Worm (Caenorhabditis elegans) whole organism, L2 larva: ENCODE results near the gene algn-13.

Source experiments
- F13H6.1 ChIP-seq: sonication (generic microtip); optimal IDR thresholded peaks from 2 replicates; lab custom pipeline; 2016; ENCODE audit warnings: missing genetic modification characterization, missing compliant biosample characterization
- R02D3.7 ChIP-seq: fragments of 150-350 bp; optimal IDR thresholded peaks from 2 replicates; lab custom pipeline; 2014; ENCODE audit warnings: missing biosample characterization, missing genetic modification characterization
- Y55F3AM.14 ChIP-seq: fragments of 200-800 bp; sonication (Bioruptor generic); optimal IDR thresholded peaks from 2 replicates; lab custom pipeline; 2018; ENCODE audit warnings: mild to moderate bottlenecking, missing genetic modification characterization, missing compliant biosample characterization
- ZK546.5 ChIP-seq: sonication (generic microtip); optimal IDR thresholded peaks from 2 replicates; lab custom pipeline; 2017; ENCODE audit warnings: missing biosample characterization, missing genetic modification characterization
- alr-1 ChIP-seq: fragments of 150-350 bp; optimal IDR thresholded peaks from 2 replicates; lab custom pipeline; 2014; ENCODE audit warnings: missing biosample characterization, missing genetic modification characterization
- ama-1 ChIP-seq: fragments of 150-350 bp; optimal IDR thresholded peaks from 2 replicates; lab custom pipeline; 2018; ENCODE audit warnings: inconsistent platforms
- blmp-1 ChIP-seq: sonication (generic microtip); optimal IDR thresholded peaks from 2 replicates; lab custom pipeline; 2017; ENCODE audit warnings: missing genetic modification characterization, mild to moderate bottlenecking, missing compliant biosample characterization, antibody characterized with exemption, moderate library complexity; ENCODE audit not compliant: insufficient read depth
- ceh-16 ChIP-seq: fragments of 150-350 bp; optimal IDR thresholded peaks from 2 replicates; lab custom pipeline; 2014; ENCODE audit warnings: missing biosample characterization, missing genetic modification characterization
- ceh-82 ChIP-seq: fragments of 150-350 bp; optimal IDR thresholded peaks from 2 replicates; lab custom pipeline; 2014; ENCODE audit warnings: missing biosample characterization, missing genetic modification characterization
- crh-2 ChIP-seq: sonication (generic microtip); optimal IDR thresholded peaks from 2 replicates; lab custom pipeline; 2017; ENCODE audit warnings: missing biosample characterization, missing genetic modification characterization
- dmd-4 ChIP-seq: sonication (generic microtip); optimal IDR thresholded peaks from 2 replicates; lab custom pipeline; 2017; ENCODE audit warnings: missing biosample characterization, missing genetic modification characterization
- egl-27 ChIP-seq: sonication (generic microtip); optimal IDR thresholded peaks from 3 replicates; lab custom pipeline; 2017; ENCODE audit warnings: missing biosample characterization, missing genetic modification reagents, missing genetic modification characterization
- elt-1 ChIP-seq: fragments of 150-350 bp; optimal IDR thresholded peaks from 2 replicates; lab custom pipeline; 2014; ENCODE audit warnings: missing biosample characterization, missing genetic modification characterization
- elt-3 ChIP-seq: sonication (generic microtip); optimal IDR thresholded peaks from 2 replicates; lab custom pipeline; 2017; ENCODE audit warnings: missing biosample characterization, missing genetic modification characterization
- fos-1 ChIP-seq: fragments of 150-350 bp; optimal IDR thresholded peaks from 2 replicates; lab custom pipeline; 2014; ENCODE audit warnings: missing biosample characterization, missing genetic modification characterization
- gmeb-1 ChIP-seq: fragments of 150-350 bp; optimal IDR thresholded peaks from 2 replicates; lab custom pipeline; 2014; ENCODE audit warnings: missing biosample characterization, missing genetic modification characterization
- lsy-2 ChIP-seq, 2 experiments: fragments of 150-350 bp in 1 of 2; sonication (generic microtip) in 1 of 2; optimal IDR thresholded peaks; 2 replicates each; lab custom pipeline; 2014 to 2017; ENCODE audit warnings: missing biosample characterization in 2 of 2, missing genetic modification characterization in 2 of 2
- nhr-12 ChIP-seq: fragments of 150-350 bp; optimal IDR thresholded peaks from 2 replicates; lab custom pipeline; 2014; ENCODE audit warnings: missing biosample characterization, missing genetic modification characterization
- nhr-129 ChIP-seq: fragments of 150-350 bp; optimal IDR thresholded peaks from 2 replicates; lab custom pipeline; 2014; ENCODE audit warnings: missing biosample characterization, missing genetic modification characterization
- nhr-21 ChIP-seq: fragments of 150-350 bp; optimal IDR thresholded peaks from 2 replicates; lab custom pipeline; 2014; ENCODE audit warnings: missing biosample characterization, missing genetic modification characterization
- nhr-23 ChIP-seq: fragments of 150-350 bp; optimal IDR thresholded peaks from 2 replicates; lab custom pipeline; 2014; ENCODE audit warnings: missing biosample characterization, missing genetic modification reagents, missing genetic modification characterization
- nhr-25 ChIP-seq: fragments of 150-350 bp; sonication (generic microtip); optimal IDR thresholded peaks from 3 replicates; lab custom pipeline; 2014; ENCODE audit warnings: missing biosample characterization, missing genetic modification characterization
- nhr-77 ChIP-seq: fragments of 150-350 bp; optimal IDR thresholded peaks from 2 replicates; lab custom pipeline; 2014; ENCODE audit warnings: missing biosample characterization, missing genetic modification characterization
- sem-4 ChIP-seq: fragments of 150-350 bp; optimal IDR thresholded peaks from 2 replicates; lab custom pipeline; 2014; ENCODE audit warnings: missing biosample characterization, missing genetic modification reagents, missing genetic modification characterization
- sma-3 ChIP-seq: sonication (generic microtip); optimal IDR thresholded peaks from 2 replicates; lab custom pipeline; 2016; ENCODE audit warnings: missing genetic modification reagents, missing genetic modification characterization, missing compliant biosample characterization
- sma-9 ChIP-seq, 2 experiments: fragments of 150-350 bp in 1 of 2; sonication (generic microtip) in 1 of 2; optimal IDR thresholded peaks; 2 replicates each; lab custom pipeline; 2014 to 2016; ENCODE audit warnings: missing genetic modification characterization in 2 of 2, mild to moderate bottlenecking in 1 of 2, missing biosample characterization in 1 of 2, missing compliant biosample characterization in 1 of 2, missing genetic modification reagents in 1 of 2, moderate library complexity in 1 of 2
- unc-39 ChIP-seq: fragments of 150-350 bp; optimal IDR thresholded peaks from 2 replicates; lab custom pipeline; 2014; ENCODE audit warnings: missing biosample characterization, missing genetic modification characterization
- unc-62 ChIP-seq: fragments of 150-350 bp; optimal IDR thresholded peaks from 2 replicates; lab custom pipeline; 2014; ENCODE audit warnings: missing biosample characterization, missing genetic modification reagents, missing genetic modification characterization
- ztf-1 ChIP-seq: fragments of 200-800 bp; sonication (Bioruptor generic); conservative IDR thresholded peaks from 2 replicates; pipeline ENCODE4 v1.3.6; 2022; ENCODE audit warnings: missing genetic modification characterization, missing compliant biosample characterization
- ztf-11 ChIP-seq: sonication (generic microtip); optimal IDR thresholded peaks from 2 replicates; lab custom pipeline; 2017; ENCODE audit warnings: missing biosample characterization, missing genetic modification characterization
- ztf-4 ChIP-seq: fragments of 150-350 bp; optimal IDR thresholded peaks from 2 replicates; lab custom pipeline; 2014; ENCODE audit warnings: missing biosample characterization, missing genetic modification characterization

The algn-13 gene

ce11 chrV:14002402-14002801 is 40.6 kb upstream of the algn-13 start:
- TF ChIP-seq lsy-2 (tag; optimal IDR thresholded peaks at IDR 0.05; lab: Kevin White, UChicago) (no peak), elt-3 (no peak), ztf-1 (no peak), nhr-23 (tag; lab: Kevin White, UChicago) (no peak), sem-4 (tag; lab: Kevin White, UChicago) (no peak), dmd-4 (tag; lab: Kevin White, UChicago) (no peak), alr-1 (no peak), R02D3.7 (tag; lab: Kevin White, UChicago) (no peak), blmp-1 (tag; lab: Kevin White, UChicago) (no peak), egl-27 (tag; lab: Kevin White, UChicago) (no peak), elt-1 (tag; lab: Kevin White, UChicago) (no peak), F13H6.1 (tag; lab: Kevin White, UChicago) (peak; percentile 21), nhr-129 (tag; lab: Kevin White, UChicago) (peak; percentile 25), gmeb-1 (tag; lab: Kevin White, UChicago) (no peak), unc-62 (GFP tag; lab: Kevin White, UChicago) (no peak), sma-9 (GFP tag; optimal IDR thresholded peaks at IDR 0.05; lab: Kevin White, UChicago) (peak; percentile 19), sma-9 (tag; optimal IDR thresholded peaks at IDR 0.05; lab: Kevin White, UChicago) (no peak), nhr-77 (tag; lab: Kevin White, UChicago) (no peak), ztf-11 (tag; lab: Kevin White, UChicago) (no peak), fos-1 (tag; lab: Kevin White, UChicago) (peak; percentile 28), nhr-12 (tag; lab: Kevin White, UChicago) (no peak), unc-39 (tag; lab: Kevin White, UChicago) (no peak)

- TF ChIP-seq sem-4 (tag; lab: Kevin White, UChicago) (peak; percentile 26), blmp-1 (tag; lab: Kevin White, UChicago) (no peak)
These were observed 40.2 kb upstream of the algn-13 start for ce11 chrV:14001929-14002328.

- TF ChIP-seq sma-9 (GFP tag; optimal IDR thresholded peaks at IDR 0.05; lab: Kevin White, UChicago) (no peak), sma-9 (tag; optimal IDR thresholded peaks at IDR 0.05; lab: Kevin White, UChicago) (no peak), sma-3 (GFP tag; lab: Kevin White, UChicago) (no peak), nhr-21 (tag; lab: Kevin White, UChicago) (peak; percentile 59), ceh-16 (tag; lab: Kevin White, UChicago) (no peak)
These were observed 31.7 kb upstream of the algn-13 start for ce11 chrV:13993478-13993877.

ce11 chrV:13992485-13992884 is 30.7 kb upstream of the algn-13 start, which contains the start of gene droe-4:
TSS of gene droe-4 (plus strand) at chrV:13992656.
- TF ChIP-seq gmeb-1 (tag; lab: Kevin White, UChicago) (no peak), nhr-25 (tag; lab: Kevin White, UChicago) (no peak), ztf-4 (tag; lab: Kevin White, UChicago) (no peak)

- TF ChIP-seq sem-4 (tag; lab: Kevin White, UChicago) (no peak), nhr-23 (tag; lab: Kevin White, UChicago) (no peak), crh-2 (peak; percentile 32), fos-1 (tag; lab: Kevin White, UChicago) (peak; percentile 71)
These were observed 25.0 kb upstream of the algn-13 start for ce11 chrV:13986823-13987222.

- TF ChIP-seq nhr-25 (tag; lab: Kevin White, UChicago) (no peak), ZK546.5 (tag; lab: Kevin White, UChicago) (no peak), Y55F3AM.14 (GFP tag; lab: Kevin White, UChicago) (no peak), unc-62 (GFP tag; lab: Kevin White, UChicago) (no peak), blmp-1 (tag; lab: Kevin White, UChicago) (no peak), ztf-4 (tag; lab: Kevin White, UChicago) (no peak), crh-2 (no peak), ceh-82 (tag; lab: Kevin White, UChicago) (no peak), ama-1 (lab: Kevin White, UChicago) (no peak)
These were observed 23.1 kb upstream of the algn-13 start, which contains the start of gene end-1 for ce11 chrV:13984828-13985227. TSS of gene end-1 (plus strand) at chrV:13985128.
